Worm (Caenorhabditis elegans): ENCODE data around the gene C18H9.6.
A peak's percentile ranks its signal among the peaks of the same experiment; 100 is the strongest.

C18H9.6 gene

ce11 chrII:6708980-6709379, 7.6 kb upstream of the C18H9.6 start (continued):
- TF ChIP-seq snu-23 (GFP tag; optimal IDR thresholded peaks at IDR 0.05) (peak; percentile 58), pag-3 (tag; optimal IDR thresholded peaks at IDR 0.05; ENCODE audit: borderline replicate concordance, insufficient read depth) (no peak), C16A3.4 (tag; optimal IDR thresholded peaks at IDR 0.05) (peak; percentile 23), ceh-63 (GFP tag; optimal IDR thresholded peaks at IDR 0.05) (no peak), mef-2 (tag; optimal IDR thresholded peaks at IDR 0.05) (no peak), elt-3 (tag; optimal IDR thresholded peaks at IDR 0.05) (no peak), isw-1 (GFP tag; IDR thresholded peaks at IDR 0.05) (0 out of 2 replicates have a peak, but pooled peaks have one; percentile 19), pqm-1 (tag; optimal IDR thresholded peaks at IDR 0.05) (no peak), lir-3 (tag; optimal IDR thresholded peaks at IDR 0.05; ENCODE audit: poor library complexity) (no peak), ceh-90 (tag; optimal IDR thresholded peaks at IDR 0.05) (no peak), ama-1 (optimal IDR thresholded peaks at IDR 0.05) (no peak), nhr-20 (tag; optimal IDR thresholded peaks at IDR 0.05) (peak; percentile 8), dpl-1 (GFP tag; optimal IDR thresholded peaks at IDR 0.05) (peak in 1 of 3 experiments; percentile 13), nhr-12 (tag; optimal IDR thresholded peaks at IDR 0.05) (no peak), ztf-4 (tag; optimal IDR thresholded peaks at IDR 0.05) (no peak), fkh-4 (tag; optimal IDR thresholded peaks at IDR 0.05; ENCODE audit: borderline replicate concordance) (no peak), nhr-237 (tag; optimal IDR thresholded peaks at IDR 0.05) (no peak), nhr-90 (tag; optimal IDR thresholded peaks at IDR 0.05; ENCODE audit: poor library complexity) (no peak), zip-4 (GFP tag; optimal IDR thresholded peaks at IDR 0.05) (no peak), tbx-2 (tag; optimal IDR thresholded peaks at IDR 0.05) (peak; percentile 13), nhr-77 (tag; optimal IDR thresholded peaks at IDR 0.05) (no peak), ceh-8 (GFP tag; optimal IDR thresholded peaks at IDR 0.05) (no peak), alr-1 (tag; optimal IDR thresholded peaks at IDR 0.05; ENCODE audit: borderline replicate concordance) (no peak), sox-4 (tag; optimal IDR thresholded peaks at IDR 0.05) (no peak), lin-14 (GFP tag; optimal IDR thresholded peaks at IDR 0.05) (peak; percentile 90), mab-9 (GFP tag; IDR thresholded peaks at IDR 0.05) (no peak), mep-1 (tag; optimal IDR thresholded peaks at IDR 0.05) (peak; percentile 40), fkh-10 (GFP tag; optimal IDR thresholded peaks at IDR 0.05) (peak; percentile 8), unc-98 (GFP tag; IDR thresholded peaks at IDR 0.05) (no peak), unc-130 (tag; optimal IDR thresholded peaks at IDR 0.05) (no peak), zag-1 (tag; optimal IDR thresholded peaks at IDR 0.05) (no peak), nhr-71 (tag; optimal IDR thresholded peaks at IDR 0.05) (peak; percentile 62), grh-1 (GFP tag; IDR thresholded peaks at IDR 0.05) (no peak), nhr-84 (tag; optimal IDR thresholded peaks at IDR 0.05) (no peak), nhr-11 (tag; optimal IDR thresholded peaks at IDR 0.05) (no peak), tlp-1 (tag; optimal IDR thresholded peaks at IDR 0.05) (no peak), nhr-28 (tag; optimal IDR thresholded peaks at IDR 0.05) (no peak), unc-62 (GFP tag; optimal IDR thresholded peaks at IDR 0.05) (no peak), C34B4.2 (tag; optimal IDR thresholded peaks at IDR 0.05) (no peak), fos-1 (tag; optimal IDR thresholded peaks at IDR 0.05) (no peak), unc-86 (tag; optimal IDR thresholded peaks at IDR 0.05) (no peak), hlh-4 (tag; optimal IDR thresholded peaks at IDR 0.05) (no peak), irx-1 (tag; optimal IDR thresholded peaks at IDR 0.05) (no peak), C04F5.9 (tag; optimal IDR thresholded peaks at IDR 0.05) (no peak), efl-1 (optimal IDR thresholded peaks at IDR 0.05) (peak; percentile 14 to 28), efl-1 (GFP tag; optimal IDR thresholded peaks at IDR 0.05 in 1 of 2) (peak in 1 of 2 experiments; percentile 18), sup-37 (GFP tag; optimal IDR thresholded peaks at IDR 0.05) (no peak), ets-5 (GFP tag; IDR thresholded peaks at IDR 0.05) (no peak), elt-2 (tag; optimal IDR thresholded peaks at IDR 0.05) (no peak), lsy-2 (tag; optimal IDR thresholded peaks at IDR 0.05) (peak; percentile 9 to 66), nhr-47 (tag; optimal IDR thresholded peaks at IDR 0.05) (peak; percentile 29), swsn-7 (tag; optimal IDR thresholded peaks at IDR 0.05) (peak; percentile 40), Y116A8C.19 (tag; optimal IDR thresholded peaks at IDR 0.05; ENCODE audit: borderline replicate concordance) (no peak), F16B12.6 (tag; optimal IDR thresholded peaks at IDR 0.05) (no peak)

Data from whole organism, L1 larva.